Fruit fly (Drosophila melanogaster) whole organism, pupa: ENCODE results near the gene CG33281.

ENCODE experiments used
- CG10348 ChIP-seq: fragments of 200-800 bp; sonication (Bioruptor generic); IDR thresholded peaks from 2 replicates; pipeline ENCODE4 v1.3.6; 2022; ENCODE audit warnings: missing biosample characterization, missing genetic modification characterization
- CG13204 ChIP-seq: fragments of 200-800 bp; sonication (Bioruptor generic); optimal IDR thresholded peaks from 2 replicates; lab custom pipeline; 2018; ENCODE audit warnings: missing biosample characterization, mild to moderate bottlenecking, missing genetic modification characterization, moderate library complexity
- CG34367 ChIP-seq: fragments of 200-800 bp; sonication (Bioruptor generic); optimal IDR thresholded peaks from 2 replicates; lab custom pipeline; 2018; ENCODE audit warnings: missing biosample characterization, mild to moderate bottlenecking, missing genetic modification characterization
- CG8159 ChIP-seq: fragments of 200-800 bp; sonication (Bioruptor generic); optimal IDR thresholded peaks from 3 replicates; lab custom pipeline; 2018; ENCODE audit warnings: missing biosample characterization, mild to moderate bottlenecking, missing genetic modification characterization, moderate library complexity
- CG8301 ChIP-seq: fragments of 200-800 bp; sonication (Bioruptor generic); optimal IDR thresholded peaks from 2 replicates; lab custom pipeline; 2018; ENCODE audit warnings: missing biosample characterization, mild to moderate bottlenecking, missing genetic modification characterization
- CG9948 ChIP-seq: fragments of 200-800 bp; sonication (Bioruptor generic); optimal IDR thresholded peaks from 2 replicates; lab custom pipeline; 2018; ENCODE audit warnings: missing biosample characterization, mild to moderate bottlenecking, missing genetic modification characterization, moderate library complexity
- D1 ChIP-seq: fragments of 200-800 bp; sonication (Bioruptor generic); optimal IDR thresholded peaks from 2 replicates; lab custom pipeline; 2018; ENCODE audit warnings: missing biosample characterization, mild to moderate bottlenecking, missing genetic modification characterization, moderate library complexity
- EcR ChIP-seq: fragments of 200-800 bp; sonication (Bioruptor generic); optimal IDR thresholded peaks from 3 replicates; lab custom pipeline; 2019; ENCODE audit warnings: missing biosample characterization, missing genetic modification characterization, mild to moderate bottlenecking, moderate library complexity, missing genetic modification reagents
- Ets98B ChIP-seq: fragments of 200-800 bp; sonication (Bioruptor generic); IDR thresholded peaks from 2 replicates; pipeline ENCODE4 v1.3.6; 2022; ENCODE audit warnings: missing biosample characterization, missing genetic modification characterization
- rn ChIP-seq: fragments of 200-800 bp; sonication (Bioruptor generic); IDR thresholded peaks from 2 replicates; pipeline ENCODE4 v1.3.6; 2022; ENCODE audit warnings: missing biosample characterization, missing genetic modification characterization

dm6 chr2L:3346483-3346839 is 22.4 kb downstream of the CG33281 start:
- TF ChIP-seq D1 = no peak
- TF ChIP-seq CG8301 (tag; lab: Kevin White, UChicago) = no peak
- TF ChIP-seq CG34367 (tag; lab: Kevin White, UChicago) = no peak
- no peak for TF ChIP-seq Ets98B (GFP tag; lab: Robert Waterston, UW)
- no peak for TF ChIP-seq CG13204 (GFP tag; lab: Kevin White, UChicago)
- TF ChIP-seq EcR (GFP tag; lab: Kevin White, UChicago) = no peak
- TF ChIP-seq CG9948 (tag; lab: Kevin White, UChicago) = no peak
- no peak for TF ChIP-seq rn
- TF ChIP-seq CG8159 (tag; lab: Kevin White, UChicago) = no peak
- no peak for TF ChIP-seq CG10348 (GFP tag; lab: Robert Waterston, UW)
